Worm (Caenorhabditis elegans): ENCODE data around the gene F13C5.5.

DNA sequence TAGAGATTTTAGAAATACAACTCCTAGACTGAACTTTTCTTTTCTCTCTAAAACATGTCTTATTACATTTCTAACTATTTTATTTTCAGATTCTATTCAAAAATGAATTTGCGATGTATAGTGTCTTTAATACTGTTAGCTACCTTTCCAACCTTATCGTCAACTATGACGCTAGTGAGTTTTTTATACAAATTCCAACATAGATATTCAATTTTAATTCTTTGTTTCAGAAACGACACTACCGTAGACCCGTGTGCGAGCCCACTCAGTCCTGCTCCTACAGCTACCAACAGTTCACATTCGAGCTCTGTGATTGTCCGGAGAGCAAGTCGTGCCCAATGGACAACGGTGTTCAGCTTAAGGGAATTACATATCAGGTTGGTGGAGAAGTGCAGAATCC, 20.8 kb upstream of the F13C5.5 start, which contains the start of gene M6.4:
- TF ChIP-seq nhr-237 (tag; optimal IDR thresholded peaks at IDR 0.05) (no peak), lin-13 (tag; optimal IDR thresholded peaks at IDR 0.05) (no peak), elt-1 (tag; optimal IDR thresholded peaks at IDR 0.05; ENCODE audit: borderline replicate concordance, insufficient read depth) (no peak), ceh-43 (GFP tag; optimal IDR thresholded peaks at IDR 0.05) (no peak)

All from whole organism, mixed stage, embryonic.